Worm (Caenorhabditis elegans) whole organism, L4/young adult: ENCODE data around the gene W06B4.2.

ENCODE experiments used
- W03F9.2 ChIP-seq: fragments of 150-350 bp; optimal IDR thresholded peaks from 2 replicates; lab custom pipeline; 2014; ENCODE audit warnings: missing biosample characterization, missing genetic modification characterization
- dao-5 ChIP-seq: sonication (generic microtip); optimal IDR thresholded peaks from 2 replicates; lab custom pipeline; 2016; ENCODE audit warnings: missing genotype, missing genetic modification characterization, moderate library complexity, missing compliant biosample characterization
- him-1 ChIP-seq: sonication (generic microtip); optimal IDR thresholded peaks from 2 replicates; lab custom pipeline; 2016; ENCODE audit warnings: missing genotype, missing genetic modification reagents, missing genetic modification characterization, missing compliant biosample characterization

Gene W06B4.2

DNA sequence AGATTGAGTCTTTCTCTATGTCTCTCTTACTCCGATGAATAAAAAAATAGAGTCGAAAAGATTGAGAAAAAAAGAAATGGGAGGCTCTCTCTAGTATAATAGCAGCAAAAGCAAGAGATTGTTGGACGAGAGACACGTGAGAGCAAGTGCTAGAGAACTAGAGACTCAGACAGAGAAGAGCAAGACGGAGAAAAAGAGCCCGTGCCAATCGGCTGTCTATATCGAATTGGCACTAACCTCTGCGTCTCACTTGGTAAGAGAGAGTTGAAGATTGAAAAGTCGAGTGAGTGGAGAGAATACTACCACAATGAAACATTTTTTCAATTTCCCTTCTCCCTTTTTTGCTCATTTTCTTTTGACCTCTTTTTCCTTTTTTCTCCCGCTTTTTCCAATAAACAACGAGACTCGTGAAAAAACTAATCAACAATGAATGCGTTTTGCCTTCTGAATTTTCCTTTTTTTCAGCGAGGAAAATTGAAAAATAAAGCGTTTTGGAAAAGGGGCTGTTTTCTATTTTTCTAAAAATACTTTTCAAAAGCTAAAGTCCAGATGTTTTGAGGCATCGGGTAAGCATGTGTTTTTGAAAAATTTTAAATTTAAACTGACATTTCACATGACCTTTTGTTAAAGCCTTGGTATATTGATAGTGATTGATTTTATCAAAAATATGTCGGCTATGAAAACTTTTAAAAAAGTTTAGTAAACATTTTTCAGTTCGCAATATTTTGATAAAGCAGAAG lies 38.8 kb downstream of the W06B4.2 start:
- peak; percentile 20 for TF ChIP-seq W03F9.2 (tag; lab: Kevin White, UChicago)
- peak; percentile 67 for TF ChIP-seq him-1
- no peak for TF ChIP-seq dao-5 (tag; lab: Kevin White, UChicago)

ce11 chrII:4507669-4508068 lies 39.7 kb downstream of the W06B4.2 start:
- TF ChIP-seq dao-5 (tag; lab: Kevin White, UChicago) (no peak), W03F9.2 (tag; lab: Kevin White, UChicago) (no peak), him-1 (no peak)

ce11 chrII:4510684-4511083 lies 42.7 kb downstream of the W06B4.2 start:
- TF ChIP-seq W03F9.2 (tag; lab: Kevin White, UChicago) (no peak), dao-5 (tag; lab: Kevin White, UChicago) (no peak), him-1 (no peak)

DNA sequence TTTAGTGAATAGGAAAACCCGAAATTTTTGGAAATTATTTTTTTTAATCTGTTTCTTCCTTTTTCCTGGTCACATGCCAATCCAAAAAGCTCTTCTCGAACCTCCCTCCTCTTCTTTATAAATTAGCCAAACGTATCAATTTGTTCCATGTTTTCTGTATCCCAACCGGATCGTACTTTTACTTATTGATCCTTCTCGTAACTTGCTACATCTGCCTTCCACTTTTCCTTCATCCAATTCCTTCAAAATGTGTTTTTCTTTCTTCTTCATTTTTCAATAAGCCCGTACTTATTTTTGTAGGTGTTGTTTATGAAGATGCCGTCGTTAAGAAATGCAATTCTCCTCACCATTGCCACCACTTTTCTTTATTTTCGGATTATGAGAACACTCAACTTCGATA lies 43.9 kb downstream of the W06B4.2 start, which contains the start of gene cyp-23A1:
Gene cyp-23A1 (plus strand): TSS at position 301 of the 400 bp plus-strand sequence.
- no peak for TF ChIP-seq him-1
- TF ChIP-seq W03F9.2 (tag; lab: Kevin White, UChicago), result no peak
- no peak for TF ChIP-seq dao-5 (tag; lab: Kevin White, UChicago)

ce11 chrII:4516291-4516690 lies 48.3 kb downstream of the W06B4.2 start:
- TF ChIP-seq him-1, result no peak
- no peak for TF ChIP-seq W03F9.2 (tag; lab: Kevin White, UChicago)
- TF ChIP-seq dao-5 (tag; lab: Kevin White, UChicago), result no peak

DNA sequence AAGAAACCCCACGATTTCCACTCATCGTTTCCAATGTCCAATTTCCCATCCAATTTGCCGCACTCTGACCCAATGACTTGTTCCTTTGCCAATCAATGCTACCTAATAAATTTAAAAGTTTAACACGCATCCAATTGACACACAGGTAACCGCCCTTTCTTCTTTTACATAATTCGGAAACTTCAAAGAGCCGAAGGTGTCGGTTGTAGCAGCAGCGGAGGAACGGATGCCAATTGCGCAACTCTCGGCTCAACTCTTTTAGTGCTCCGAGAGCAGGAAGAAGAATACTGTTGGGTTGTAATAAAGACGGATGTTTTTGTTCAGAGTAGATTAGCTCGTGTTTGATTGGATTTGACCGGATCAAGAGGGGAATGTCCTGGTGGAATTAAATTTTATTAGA lies 49.3 kb downstream of the W06B4.2 start:
- TF ChIP-seq W03F9.2 (tag; lab: Kevin White, UChicago), result no peak
- no peak for TF ChIP-seq dao-5 (tag; lab: Kevin White, UChicago)
- no peak for TF ChIP-seq him-1

ce11 chrII:4518300-4518907 lies 50.4 kb downstream of the W06B4.2 start, which contains the start of gene hlh-1:
TSS of gene hlh-1 (plus strand) at chrII:4518574.
- TF ChIP-seq him-1 (no peak), W03F9.2 (tag; lab: Kevin White, UChicago) (no peak), dao-5 (tag; lab: Kevin White, UChicago) (no peak)

ce11 chrII:4519976-4520594 lies 52.1 kb downstream of the W06B4.2 start:
- TF ChIP-seq him-1 (no peak), W03F9.2 (tag; lab: Kevin White, UChicago) (no peak), dao-5 (tag; lab: Kevin White, UChicago) (no peak)
